Fruit fly (Drosophila melanogaster) whole organism, embryonic: ENCODE results near the gene Or9a.

Experiments
- Abd-B ChIP-seq: fragments of 200-800 bp; sonication (Bioruptor generic); optimal IDR thresholded peaks from 2 replicates; lab custom pipeline; 2018; ENCODE audit warnings: missing biosample characterization, mild to moderate bottlenecking, missing genetic modification characterization, moderate library complexity
- Atf6 ChIP-seq: fragments of 200-800 bp; sonication (Bioruptor generic); IDR thresholded peaks from 2 replicates; pipeline ENCODE4 v1.3.6; 2022; ENCODE audit warnings: missing biosample characterization, missing genetic modification characterization
- CG10431 ChIP-seq: fragments of 200-800 bp; sonication (Bioruptor generic); optimal IDR thresholded peaks from 3 replicates; lab custom pipeline; 2018; ENCODE audit warnings: missing biosample characterization, mild to moderate bottlenecking, missing genetic modification characterization
- CG10543 ChIP-seq: fragments of 200-800 bp; sonication (Bioruptor generic); optimal IDR thresholded peaks from 3 replicates; lab custom pipeline; 2017; ENCODE audit warnings: missing biosample characterization, mild to moderate bottlenecking, missing genetic modification characterization, moderate library complexity
- CG10979 ChIP-seq: fragments of 200-800 bp; sonication (Bioruptor generic); optimal IDR thresholded peaks from 2 replicates; lab custom pipeline; 2018; ENCODE audit warnings: missing biosample characterization, mild to moderate bottlenecking, missing genetic modification characterization, moderate library complexity
- CG11456 ChIP-seq: fragments of 200-800 bp; sonication (Bioruptor generic); IDR thresholded peaks from 3 replicates; pipeline ENCODE4 v1.3.6; 2022; ENCODE audit warnings: missing biosample characterization, missing genetic modification characterization
- CG11723 ChIP-seq: fragments of 200-800 bp; sonication (Bioruptor generic); optimal IDR thresholded peaks from 2 replicates; lab custom pipeline; 2017; ENCODE audit warnings: missing biosample characterization, mild to moderate bottlenecking, missing genetic modification characterization
- CG13123 ChIP-seq: fragments of 200-800 bp; sonication (Bioruptor generic); optimal IDR thresholded peaks from 2 replicates; lab custom pipeline; 2016; ENCODE audit warnings: missing biosample characterization, missing genetic modification characterization
- CG14014 ChIP-seq: fragments of 200-800 bp; sonication (Bioruptor generic); IDR thresholded peaks from 2 replicates; pipeline ENCODE4 v1.3.6; 2022; ENCODE audit warnings: missing biosample characterization, missing genetic modification characterization
- CG14965 ChIP-seq: fragments of 200-800 bp; sonication (Bioruptor generic); optimal IDR thresholded peaks from 2 replicates; lab custom pipeline; 2016; ENCODE audit warnings: missing biosample characterization, missing genetic modification characterization, borderline replicate concordance
- CG15073 ChIP-seq: fragments of 200-800 bp; sonication (Bioruptor generic); optimal IDR thresholded peaks from 2 replicates; lab custom pipeline; 2016; ENCODE audit warnings: missing biosample characterization, missing genetic modification characterization
- CG16779 ChIP-seq: fragments of 200-800 bp; sonication (Bioruptor generic); IDR thresholded peaks from 2 replicates; pipeline ENCODE4 v1.3.6; 2022; ENCODE audit warnings: missing biosample characterization, missing genetic modification characterization
- CG2875 ChIP-seq: fragments of 200-800 bp; sonication (Bioruptor generic); optimal IDR thresholded peaks from 2 replicates; lab custom pipeline; 2017; ENCODE audit warnings: missing biosample characterization, mild to moderate bottlenecking, missing genetic modification characterization, missing genetic modification reagents
- CG32532 ChIP-seq: fragments of 200-800 bp; sonication (Bioruptor generic); IDR thresholded peaks from 2 replicates; pipeline ENCODE4 v1.3.6; 2022; ENCODE audit warnings: missing biosample characterization, missing genetic modification characterization
- CG34422 ChIP-seq: fragments of 200-800 bp; sonication (Bioruptor generic); IDR thresholded peaks from 3 replicates; pipeline ENCODE4 v1.3.6; 2022; ENCODE audit warnings: missing biosample characterization, missing genetic modification characterization
- CG5180 ChIP-seq: fragments of 200-800 bp; sonication (Bioruptor generic); optimal IDR thresholded peaks from 3 replicates; lab custom pipeline; 2017; ENCODE audit warnings: missing biosample characterization, missing genetic modification characterization, mild to moderate bottlenecking, moderate library complexity, missing genetic modification reagents
- CG7745 ChIP-seq: fragments of 200-800 bp; sonication (Bioruptor generic); optimal IDR thresholded peaks from 2 replicates; lab custom pipeline; 2018; ENCODE audit warnings: missing biosample characterization, mild to moderate bottlenecking, missing genetic modification characterization, moderate library complexity
- CG7987 ChIP-seq: fragments of 200-800 bp; sonication (Bioruptor generic); optimal IDR thresholded peaks from 2 replicates; lab custom pipeline; 2018; ENCODE audit warnings: missing biosample characterization, mild to moderate bottlenecking, missing genetic modification characterization, moderate library complexity
- CG8944 ChIP-seq: fragments of 200-800 bp; sonication (Bioruptor generic); optimal IDR thresholded peaks from 3 replicates; lab custom pipeline; 2016; ENCODE audit warnings: missing biosample characterization, missing genetic modification characterization
- Camta ChIP-seq: fragments of 200-800 bp; sonication (Bioruptor generic); optimal IDR thresholded peaks from 2 replicates; lab custom pipeline; 2016; ENCODE audit warnings: missing biosample characterization, missing genetic modification characterization
- Deaf1 ChIP-seq: fragments of 200-800 bp; optimal IDR thresholded peaks from 3 replicates; lab custom pipeline; 2019; ENCODE audit warnings: missing biosample characterization, mild to moderate bottlenecking, missing genetic modification characterization, moderate library complexity
- E2f1 ChIP-seq: fragments of 200-800 bp; sonication (Bioruptor generic); IDR thresholded peaks from 2 replicates; pipeline ENCODE4 v1.3.6; 2022; ENCODE audit warnings: missing biosample characterization, missing genetic modification characterization
- HLH54F ChIP-seq: fragments of 200-800 bp; sonication (Bioruptor generic); optimal IDR thresholded peaks from 3 replicates; lab custom pipeline; 2016; ENCODE audit warnings: missing biosample characterization, missing genetic modification characterization
- Hmx ChIP-seq: fragments of 200-800 bp; sonication (Bioruptor generic); optimal IDR thresholded peaks from 2 replicates; lab custom pipeline; 2016; ENCODE audit warnings: missing biosample characterization, missing genetic modification characterization
- Lpt ChIP-seq: fragments of >200 bp; optimal IDR thresholded peaks from 2 replicates; lab custom pipeline; 2018; ENCODE audit warnings: missing biosample characterization, missing genetic modification characterization
- Meics ChIP-seq: fragments of 200-800 bp; sonication (Bioruptor generic); optimal IDR thresholded peaks from 2 replicates; lab custom pipeline; 2017; ENCODE audit warnings: missing biosample characterization, mild to moderate bottlenecking, missing genetic modification characterization
- Pdp1 ChIP-seq, 2 experiments: fragments of 200-800 bp; sonication (Bioruptor generic); optimal IDR thresholded peaks; 3 replicates each; lab custom pipeline; 2016; ENCODE audit warnings: missing biosample characterization in 2 of 2, missing genetic modification characterization in 2 of 2, mild to moderate bottlenecking in 1 of 2, moderate library complexity in 1 of 2
- Sry-β ChIP-seq: fragments of 200-800 bp; sonication (Bioruptor generic); optimal IDR thresholded peaks from 2 replicates; lab custom pipeline; 2018; ENCODE audit warnings: missing biosample characterization, mild to moderate bottlenecking, missing genetic modification characterization, moderate library complexity
- Trl ChIP-seq, 3 experiments: fragments of >200 bp in 2 of 3; fragments of 200-800 bp in 1 of 3; sonication (Bioruptor generic) in 1 of 3; optimal IDR thresholded peaks; 2 replicates in 1 of 3; 3 replicates in 2 of 3; lab custom pipeline; 2016 to 2017; ENCODE audit warnings: missing biosample characterization in 1 of 3, missing genetic modification characterization in 1 of 3
- al ChIP-seq: fragments of 200-800 bp; sonication (Bioruptor generic); IDR thresholded peaks from 2 replicates; pipeline ENCODE4 v1.3.6; 2022; ENCODE audit warnings: missing biosample characterization, missing genetic modification characterization
- aop ChIP-seq: fragments of 200-800 bp; sonication (Bioruptor generic); IDR thresholded peaks from 2 replicates; pipeline ENCODE4 v1.3.6; 2022; ENCODE audit warnings: missing biosample characterization, missing genetic modification characterization
- crp ChIP-seq, 2 experiments: fragments of 200-800 bp; sonication (Bioruptor generic); optimal IDR thresholded peaks; 2 replicates in 1 of 2; 3 replicates in 1 of 2; lab custom pipeline; 2017; ENCODE audit warnings: missing biosample characterization in 2 of 2, missing genetic modification characterization in 2 of 2, mild to moderate bottlenecking in 1 of 2, moderate library complexity in 1 of 2
- dati ChIP-seq: fragments of 200-800 bp; sonication (Bioruptor generic); IDR thresholded peaks from 2 replicates; pipeline ENCODE4 v1.3.6; 2022; ENCODE audit warnings: missing biosample characterization, missing genetic modification characterization
- emc ChIP-seq: fragments of 200-800 bp; sonication (Bioruptor generic); optimal IDR thresholded peaks from 2 replicates; lab custom pipeline; 2016; ENCODE audit warnings: missing biosample characterization, missing genetic modification characterization
- fru ChIP-seq: fragments of >200 bp; optimal IDR thresholded peaks from 2 replicates; lab custom pipeline; 2017
- fu2 ChIP-seq: fragments of 200-800 bp; sonication (Bioruptor generic); optimal IDR thresholded peaks from 2 replicates; lab custom pipeline; 2016; ENCODE audit warnings: missing biosample characterization, missing genetic modification characterization
- gce ChIP-seq: fragments of 200-800 bp; sonication (Bioruptor generic); IDR thresholded peaks from 3 replicates; pipeline ENCODE4 v1.3.6; 2022; ENCODE audit warnings: missing biosample characterization, missing genetic modification characterization
- her ChIP-seq: fragments of 200-800 bp; sonication (Bioruptor generic); optimal IDR thresholded peaks from 2 replicates; lab custom pipeline; 2016; ENCODE audit warnings: missing biosample characterization, missing genetic modification characterization
- hkb ChIP-seq, 2 experiments: fragments of 200-800 bp in 1 of 2; fragments of >200 bp in 1 of 2; sonication (Bioruptor generic) in 1 of 2; IDR thresholded peaks in 1 of 2; optimal IDR thresholded peaks in 1 of 2; 2 replicates each; pipeline versions ENCODE4 v1.3.6 to Lab custom; 2017 to 2022; ENCODE audit warnings: missing biosample characterization in 1 of 2, missing genetic modification characterization in 1 of 2
- knrl ChIP-seq: fragments of 200-800 bp; sonication (Bioruptor generic); IDR thresholded peaks from 3 replicates; pipeline ENCODE4 v1.3.6; 2022; ENCODE audit warnings: missing biosample characterization, missing genetic modification characterization; ENCODE audit not compliant: partially characterized antibody
- pfk ChIP-seq: fragments of 200-800 bp; sonication (Bioruptor generic); optimal IDR thresholded peaks from 2 replicates; lab custom pipeline; 2018; ENCODE audit warnings: missing biosample characterization, mild to moderate bottlenecking, missing genetic modification characterization, moderate library complexity
- pho ChIP-seq: fragments of 200-800 bp; sonication (Bioruptor generic); optimal IDR thresholded peaks from 2 replicates; lab custom pipeline; 2016; ENCODE audit warnings: missing biosample characterization, missing genetic modification characterization
- sd ChIP-seq: fragments of 200-800 bp; sonication (Bioruptor generic); optimal IDR thresholded peaks from 3 replicates; lab custom pipeline; 2018; ENCODE audit warnings: missing biosample characterization, mild to moderate bottlenecking, missing genetic modification characterization, moderate library complexity
- sima ChIP-seq: fragments of 200-800 bp; sonication (Bioruptor generic); optimal IDR thresholded peaks from 2 replicates; lab custom pipeline; 2016; ENCODE audit warnings: missing biosample characterization, missing genetic modification characterization
- slbo ChIP-seq: fragments of 200-800 bp; sonication (Bioruptor generic); IDR thresholded peaks from 2 replicates; pipeline ENCODE4 v1.3.6; 2022; ENCODE audit warnings: missing biosample characterization, missing genetic modification characterization
- slou ChIP-seq: fragments of 200-800 bp; sonication (Bioruptor generic); optimal IDR thresholded peaks from 3 replicates; lab custom pipeline; 2016; ENCODE audit warnings: missing biosample characterization, missing genetic modification characterization
- toy ChIP-seq: fragments of 200-800 bp; sonication (Bioruptor generic); IDR thresholded peaks from 2 replicates; pipeline ENCODE4 v1.3.6; 2022; ENCODE audit warnings: missing biosample characterization, missing genetic modification characterization

Gene Or9a

dm6 chrX:10459576-10459975 is at the start of gene Or9a:
Gene Or9a, minus strand, starts transcription at chrX:10459676.
- TF ChIP-seq hkb (optimal IDR thresholded peaks at IDR 0.05; lab: Kevin White, UChicago) (no peak), hkb (GFP tag; IDR thresholded peaks at IDR 0.05; lab: Robert Waterston, UW) (no peak), dati (GFP tag; lab: Robert Waterston, UW) (no peak), Deaf1 (tag; lab: Kevin White, UChicago) (no peak), knrl (no peak), fu2 (GFP tag; lab: Kevin White, UChicago) (no peak), CG13123 (GFP tag; lab: Kevin White, UChicago) (no peak), her (GFP tag; lab: Kevin White, UChicago) (no peak), Trl (optimal IDR thresholded peaks at IDR 0.05; lab: Kevin White, UChicago) (no peak), Trl (GFP tag; optimal IDR thresholded peaks at IDR 0.05; lab: Kevin White, UChicago) (no peak), sima (GFP tag; lab: Kevin White, UChicago) (no peak), CG11723 (GFP tag; lab: Kevin White, UChicago) (no peak), Abd-B (no peak), HLH54F (GFP tag; lab: Kevin White, UChicago) (no peak), gce (GFP tag; lab: Robert Waterston, UW) (no peak), fru (no peak), pfk (GFP tag; lab: Kevin White, UChicago) (no peak)
- TF ChIP-seq, all 482 proteins: peak for 0

dm6 chrX:10496319-10496718 is 36.8 kb upstream of the Or9a start:
- TF ChIP-seq CG10431 (GFP tag; lab: Kevin White, UChicago) (no peak), Pdp1 (GFP tag; optimal IDR thresholded peaks at IDR 0.05; lab: Kevin White, UChicago) (peak in 1 of 2 experiments; percentile 60), CG15073 (no peak)
- TF ChIP-seq, all 482 proteins: peak for 1

dm6 chrX:10487964-10488605 is 28.6 kb upstream of the Or9a start:
- TF ChIP-seq CG2875 (GFP tag; lab: Kevin White, UChicago) (no peak), Hmx (GFP tag; lab: Kevin White, UChicago) (no peak), CG32532 (GFP tag; lab: Robert Waterston, UW) (peak; percentile 23; the same call in 1 of the 2 replicates), CG7745 (tag; lab: Kevin White, UChicago) (no peak), CG34422 (GFP tag; lab: Robert Waterston, UW) (no peak), CG14014 (GFP tag; lab: Robert Waterston, UW) (0 out of 2 replicates have a peak, but pooled peaks have one; percentile 22), CG11456 (GFP tag; lab: Robert Waterston, UW) (no peak), CG7987 (GFP tag; lab: Kevin White, UChicago) (no peak), CG14965 (no peak), slbo (GFP tag; lab: Robert Waterston, UW) (peak; percentile 49; the same call in 1 of the 2 replicates), Sry-β (GFP tag; lab: Kevin White, UChicago) (no peak), CG10543 (peak; percentile 54), HLH54F (GFP tag; lab: Kevin White, UChicago) (peak; percentile 33), al (GFP tag; lab: Robert Waterston, UW) (peak; percentile 34; the same call in 1 of the 2 replicates), crp (GFP tag; optimal IDR thresholded peaks at IDR 0.05; lab: Kevin White, UChicago) (no peak), CG8944 (GFP tag; lab: Kevin White, UChicago) (peak; percentile 27), Camta (GFP tag; lab: Kevin White, UChicago) (no peak), aop (GFP tag; lab: Robert Waterston, UW) (no peak), E2f1 (GFP tag; lab: Robert Waterston, UW) (0 out of 2 replicates have a peak, but pooled peaks have one; percentile 8), slou (GFP tag; lab: Kevin White, UChicago) (no peak), pho (GFP tag; lab: Kevin White, UChicago) (peak; percentile 44), emc (GFP tag; lab: Kevin White, UChicago) (peak; percentile 27), Meics (peak; percentile 73), toy (GFP tag; lab: Robert Waterston, UW) (no peak), Lpt (no peak), sd (tag; lab: Kevin White, UChicago) (peak; percentile 36), CG10979 (tag; lab: Kevin White, UChicago) (no peak), CG16779 (no peak), CG5180 (no peak), Atf6 (0 out of 2 replicates have a peak, but pooled peaks have one; percentile 63)
